In genomic region chr3R:10677245-10677902, dm6 we compare ENCODE assay signal across 1 fruit fly cellular context.
TF ChIP-seq lines count a peak whose summit lies in the region.

CG6465 (minus strand) TSS chr3R:10677251.

TF ChIP-seq in whole organism, embryonic, 481 proteins besides CTCF, POLR2A, EP300 and RAD21 (continued from another document):
- TF ChIP-seq ro (GFP tag; IDR thresholded peaks at IDR 0.05; lab: Robert Waterston, UW) (no peak), CG11093 (GFP tag; IDR thresholded peaks at IDR 0.05; lab: Robert Waterston, UW) (no peak), CG18262 (tag; optimal IDR thresholded peaks at IDR 0.05; lab: Kevin White, UChicago) (peak; percentile 30), Atf-2 (GFP tag; optimal IDR thresholded peaks at IDR 0.05; lab: Kevin White, UChicago) (no peak), Chrac-16 (GFP tag; optimal IDR thresholded peaks at IDR 0.05; lab: Kevin White, UChicago) (no peak), tio (GFP tag; optimal IDR thresholded peaks at IDR 0.05; lab: Kevin White, UChicago) (no peak), CG11456 (GFP tag; IDR thresholded peaks at IDR 0.05; lab: Robert Waterston, UW) (no peak), CG5245 (GFP tag; optimal IDR thresholded peaks at IDR 0.05; lab: Kevin White, UChicago) (no peak), CG15514 (GFP tag; optimal IDR thresholded peaks at IDR 0.05; lab: Kevin White, UChicago) (no peak), CG11560 (tag; IDR thresholded peaks at IDR 0.05; lab: Robert Waterston, UW) (no peak), HLHmδ (GFP tag; optimal IDR thresholded peaks at IDR 0.05; lab: Kevin White, UChicago) (no peak), bcd (GFP tag; optimal IDR thresholded peaks at IDR 0.05; lab: Kevin White, UChicago) (peak; percentile 2), CG12659 (GFP tag; optimal IDR thresholded peaks at IDR 0.05; lab: Kevin White, UChicago) (peak; percentile 8), Doc3 (GFP tag; IDR thresholded peaks at IDR 0.05; lab: Robert Waterston, UW; ENCODE audit: partially characterized antibody) (no peak), br (optimal IDR thresholded peaks at IDR 0.05; lab: Kevin White, UChicago) (no peak), CG7928 (GFP tag; optimal IDR thresholded peaks at IDR 0.05; lab: Kevin White, UChicago) (no peak), Six4 (GFP tag; optimal IDR thresholded peaks at IDR 0.05; lab: Kevin White, UChicago) (no peak), CG9876 (GFP tag; optimal IDR thresholded peaks at IDR 0.05; lab: Kevin White, UChicago) (no peak), CG11398 (GFP tag; optimal IDR thresholded peaks at IDR 0.05; lab: Kevin White, UChicago) (no peak), CG10366 (GFP tag; IDR thresholded peaks at IDR 0.05; lab: Robert Waterston, UW) (no peak), gsb-n (tag; optimal IDR thresholded peaks at IDR 0.05; lab: Kevin White, UChicago) (peak; percentile 29), CG10543 (GFP tag; optimal IDR thresholded peaks at IDR 0.05; lab: Kevin White, UChicago) (peak; percentile 52), p53 (GFP tag; optimal IDR thresholded peaks at IDR 0.05; lab: Kevin White, UChicago) (no peak), HLH3B (GFP tag; IDR thresholded peaks at IDR 0.05; lab: Robert Waterston, UW) (no peak), Oaz (GFP tag; IDR thresholded peaks at IDR 0.05; lab: Robert Waterston, UW) (no peak), CG6765 (GFP tag; optimal IDR thresholded peaks at IDR 0.05; lab: Kevin White, UChicago) (no peak), vvl (GFP tag; IDR thresholded peaks at IDR 0.05; lab: Robert Waterston, UW) (peak; percentile 84), MESR4 (GFP tag; optimal IDR thresholded peaks at IDR 0.05; lab: Kevin White, UChicago) (no peak), CG7839 (tag; optimal IDR thresholded peaks at IDR 0.05; lab: Kevin White, UChicago) (peak; percentile 38), CG12104 (GFP tag; optimal IDR thresholded peaks at IDR 0.05; lab: Kevin White, UChicago) (no peak), CG17829 (tag; optimal IDR thresholded peaks at IDR 0.05; lab: Kevin White, UChicago) (peak; percentile 23), Fer3 (tag; optimal IDR thresholded peaks at IDR 0.05; lab: Kevin White, UChicago) (peak; percentile 1), CG31441 (GFP tag; IDR thresholded peaks at IDR 0.05; lab: Robert Waterston, UW) (peak; percentile 24; the same call in 1 of the 2 replicates), CG12391 (tag; optimal IDR thresholded peaks at IDR 0.05; lab: Kevin White, UChicago) (no peak), CG15011 (GFP tag; optimal IDR thresholded peaks at IDR 0.05; lab: Kevin White, UChicago) (no peak), slp2 (GFP tag; optimal IDR thresholded peaks at IDR 0.05; lab: Kevin White, UChicago) (no peak), ranshi (GFP tag; IDR thresholded peaks at IDR 0.05; lab: Robert Waterston, UW) (no peak), CG2120 (GFP tag; optimal IDR thresholded peaks at IDR 0.05; lab: Kevin White, UChicago) (peak; percentile 25), Tbp (GFP tag; optimal IDR thresholded peaks at IDR 0.05; lab: Kevin White, UChicago) (no peak), Sin3A (optimal IDR thresholded peaks at IDR 0.05; lab: Kevin White, UChicago) (no peak), H2.0 (GFP tag; IDR thresholded peaks at IDR 0.05; lab: Robert Waterston, UW) (no peak), pita (GFP tag; optimal IDR thresholded peaks at IDR 0.05; lab: Kevin White, UChicago) (peak; percentile 71), CG17912 (GFP tag; optimal IDR thresholded peaks at IDR 0.05; lab: Kevin White, UChicago) (no peak), CG30403 (GFP tag; optimal IDR thresholded peaks at IDR 0.05; lab: Kevin White, UChicago) (no peak), Ada2b (GFP tag; IDR thresholded peaks at IDR 0.05; lab: Robert Waterston, UW) (no peak), Hr51 (GFP tag; optimal IDR thresholded peaks at IDR 0.05; lab: Kevin White, UChicago) (no peak), prd (optimal IDR thresholded peaks at IDR 0.05; lab: Kevin White, UChicago) (no peak), prd (GFP tag; IDR thresholded peaks at IDR 0.05; lab: Robert Waterston, UW) (no peak), CG33213 (GFP tag; optimal IDR thresholded peaks at IDR 0.05; lab: Kevin White, UChicago) (peak; percentile 37), HmgD (GFP tag; optimal IDR thresholded peaks at IDR 0.05; lab: Kevin White, UChicago) (peak; percentile 78), CG12071 (GFP tag; optimal IDR thresholded peaks at IDR 0.05; lab: Kevin White, UChicago) (no peak), CG30020 (tag; optimal IDR thresholded peaks at IDR 0.05; lab: Kevin White, UChicago) (no peak), corto (GFP tag; optimal IDR thresholded peaks at IDR 0.05; lab: Kevin White, UChicago) (no peak), mirr (GFP tag; optimal IDR thresholded peaks at IDR 0.05; lab: Kevin White, UChicago) (no peak), CG2875 (GFP tag; optimal IDR thresholded peaks at IDR 0.05; lab: Kevin White, UChicago) (no peak), CG1233 (GFP tag; optimal IDR thresholded peaks at IDR 0.05; lab: Kevin White, UChicago) (no peak), z (GFP tag; IDR thresholded peaks at IDR 0.05; lab: Robert Waterston, UW) (no peak), CG10654 (GFP tag; optimal IDR thresholded peaks at IDR 0.05; lab: Kevin White, UChicago) (no peak), CG6272 (GFP tag; IDR thresholded peaks at IDR 0.05; lab: Robert Waterston, UW) (no peak), CG1603 (tag; optimal IDR thresholded peaks at IDR 0.05; lab: Kevin White, UChicago) (peak; percentile 15), aop (GFP tag; IDR thresholded peaks at IDR 0.05; lab: Robert Waterston, UW) (no peak), eyg (GFP tag; optimal IDR thresholded peaks at IDR 0.05; lab: Kevin White, UChicago) (no peak), ewg (GFP tag; optimal IDR thresholded peaks at IDR 0.05; lab: Kevin White, UChicago) (no peak), schlank (tag; optimal IDR thresholded peaks at IDR 0.05; lab: Kevin White, UChicago) (no peak), CG12236 (GFP tag; optimal IDR thresholded peaks at IDR 0.05; lab: Kevin White, UChicago) (no peak)
TF ChIP-seq in whole organism, embryonic: peak in this region for 129.
